Worm (Caenorhabditis elegans) whole organism, midembryonic: Measurements from ENCODE around the gene mxl-3.

Experiments
- klf-2 ChIP-seq: fragments of 200-800 bp; sonication (Bioruptor generic); conservative IDR thresholded peaks from 2 replicates; pipeline ENCODE4 v1.3.6; 2022; ENCODE audit warnings: missing genetic modification reagents, missing genetic modification characterization, missing compliant biosample characterization
- ref-1 ChIP-seq: fragments of 200-800 bp; sonication (Bioruptor generic); conservative IDR thresholded peaks from 2 replicates; pipeline ENCODE4 v1.3.6; 2022; ENCODE audit warnings: missing genetic modification reagents, missing genetic modification characterization, missing compliant biosample characterization

ce11 chrX:13307852-13308251 lies 42.8 kb downstream of the mxl-3 start:
- TF ChIP-seq klf-2: no peak
- no peak for TF ChIP-seq ref-1 (GFP tag; lab: Robert Waterston, UW)
